Worm (Caenorhabditis elegans) whole organism, L4 larva: Measurements from ENCODE around the gene Y42G9A.2.

Source experiments
- D1046.2 ChIP-seq: fragments of 200-800 bp; sonication (Bioruptor generic); IDR thresholded peaks from 2 replicates; pipeline ENCODE4 v1.3.6; 2022; ENCODE audit warnings: missing genetic modification characterization, missing compliant biosample characterization
- F44E2.7 ChIP-seq: fragments of 200-800 bp; sonication (Bioruptor generic); IDR thresholded peaks from 2 replicates; pipeline ENCODE4 v2.1.2; 2022; ENCODE audit warnings: missing genetic modification characterization, missing compliant biosample characterization
- T20F7.1 ChIP-seq: fragments of 200-800 bp; sonication (Bioruptor generic); optimal IDR thresholded peaks from 2 replicates; lab custom pipeline; 2018; ENCODE audit warnings: mild to moderate bottlenecking, missing genetic modification characterization, missing compliant biosample characterization
- T26A8.4 ChIP-seq: fragments of 200-800 bp; sonication (Bioruptor generic); IDR thresholded peaks from 2 replicates; pipeline ENCODE4 v1.3.6; 2022; ENCODE audit warnings: missing genetic modification characterization, missing compliant biosample characterization
- Y75B8A.6 ChIP-seq: fragments of 200-800 bp; sonication (Bioruptor generic); IDR thresholded peaks from 2 replicates; pipeline ENCODE4 v1.3.6; 2022; ENCODE audit warnings: missing genetic modification reagents, missing genetic modification characterization, missing compliant biosample characterization
- aha-1 ChIP-seq: fragments of 150-350 bp; peaks from one replicate; lab custom pipeline; 2014; ENCODE audit warnings: missing biosample characterization, missing genetic modification characterization
- ama-1 ChIP-seq: fragments of 150-350 bp; optimal IDR thresholded peaks from 2 replicates; lab custom pipeline; 2014; ENCODE audit warnings: inconsistent platforms, mixed read lengths
- arid-1 ChIP-seq: fragments of 200-800 bp; sonication (Bioruptor generic); conservative IDR thresholded peaks from 2 replicates; pipeline ENCODE4 v1.3.6; 2022; ENCODE audit warnings: missing genetic modification reagents, missing genetic modification characterization, missing compliant biosample characterization
- ceh-62 ChIP-seq: sonication (generic microtip); optimal IDR thresholded peaks from 2 replicates; lab custom pipeline; 2017; ENCODE audit warnings: missing biosample characterization, missing genetic modification characterization
- daf-16 ChIP-seq, 3 experiments: sonication (generic microtip); optimal IDR thresholded peaks; 2 replicates each; lab custom pipeline; 2016 to 2017; ENCODE audit warnings: missing genetic modification characterization in 3 of 3, missing genetic modification reagents in 3 of 3, mild to moderate bottlenecking in 2 of 3, missing compliant biosample characterization in 2 of 3, missing biosample characterization in 1 of 3, moderate library complexity in 1 of 3
- dmd-6 ChIP-seq: fragments of 200-800 bp; sonication (Bioruptor generic); IDR thresholded peaks from 2 replicates; pipeline ENCODE4 v1.3.6; 2022; ENCODE audit warnings: missing genetic modification reagents, missing genetic modification characterization, missing compliant biosample characterization
- dpl-1 ChIP-seq: fragments of 150-350 bp; optimal IDR thresholded peaks from 2 replicates; lab custom pipeline; 2014; ENCODE audit warnings: missing biosample characterization, missing genetic modification reagents, missing genetic modification characterization
- dve-1 ChIP-seq: sonication (generic microtip); optimal IDR thresholded peaks from 2 replicates; lab custom pipeline; 2017; ENCODE audit warnings: antibody characterized with exemption, mild to moderate bottlenecking, missing genetic modification characterization, missing compliant biosample characterization; ENCODE audit not compliant: insufficient read depth
- fos-1 ChIP-seq: fragments of 150-350 bp; optimal IDR thresholded peaks from 2 replicates; lab custom pipeline; 2014; ENCODE audit warnings: missing biosample characterization, missing genetic modification characterization
- hlh-11 ChIP-seq: fragments of 200-800 bp; sonication (Bioruptor generic); optimal IDR thresholded peaks from 2 replicates; lab custom pipeline; 2018; ENCODE audit warnings: mild to moderate bottlenecking, missing genetic modification characterization, missing compliant biosample characterization
- hlh-30 ChIP-seq: sonication (generic microtip); optimal IDR thresholded peaks from 2 replicates; lab custom pipeline; 2017; ENCODE audit warnings: antibody characterized with exemption, mild to moderate bottlenecking, missing genetic modification characterization, missing compliant biosample characterization; ENCODE audit not compliant: insufficient read depth
- jun-1 ChIP-seq: fragments of 150-350 bp; optimal IDR thresholded peaks from 2 replicates; lab custom pipeline; 2014; ENCODE audit warnings: missing biosample characterization, missing genetic modification reagents, missing genetic modification characterization
- lin-1 ChIP-seq: fragments of 200-800 bp; sonication (Bioruptor generic); IDR thresholded peaks from 2 replicates; pipeline ENCODE4 v1.3.6; 2022; ENCODE audit warnings: missing genetic modification reagents, missing genetic modification characterization, missing compliant biosample characterization
- lin-15B ChIP-seq: fragments of 150-350 bp; sonication (generic microtip); optimal IDR thresholded peaks from 3 replicates; lab custom pipeline; 2014; ENCODE audit warnings: missing biosample characterization, missing genetic modification characterization
- lin-38 ChIP-seq: fragments of 200-800 bp; sonication (Bioruptor generic); IDR thresholded peaks from 2 replicates; pipeline ENCODE4 v1.3.6; 2022; ENCODE audit warnings: missing genetic modification reagents, missing genetic modification characterization, missing compliant biosample characterization
- lsy-2 ChIP-seq, 2 experiments: fragments of 150-350 bp in 1 of 2; sonication (generic microtip) in 1 of 2; optimal IDR thresholded peaks; 2 replicates each; lab custom pipeline; 2014 to 2017; ENCODE audit warnings: missing biosample characterization in 2 of 2, missing genetic modification characterization in 2 of 2
- madf-5 ChIP-seq, 2 experiments: fragments of 200-800 bp; sonication (Bioruptor generic); IDR thresholded peaks; 2 replicates each; pipeline ENCODE4 v1.3.6; 2022; ENCODE audit warnings: missing compliant biosample characterization in 2 of 2, missing genetic modification characterization in 2 of 2
- madf-9 ChIP-seq: fragments of 200-800 bp; sonication (Bioruptor generic); conservative IDR thresholded peaks from 2 replicates; pipeline ENCODE4 v1.3.6; 2022; ENCODE audit warnings: missing genetic modification reagents, missing genetic modification characterization, missing compliant biosample characterization
- mdl-1 ChIP-seq, 2 experiments: fragments of 150-350 bp in 1 of 2; sonication (generic microtip) in 1 of 2; optimal IDR thresholded peaks; 2 replicates each; lab custom pipeline; 2014 to 2017; ENCODE audit warnings: missing biosample characterization in 2 of 2, missing genetic modification characterization in 2 of 2
- mes-2 ChIP-seq: sonication (generic microtip); optimal IDR thresholded peaks from 2 replicates; lab custom pipeline; 2016; ENCODE audit warnings: missing genotype, mild to moderate bottlenecking, missing genetic modification characterization, missing compliant biosample characterization; ENCODE audit not compliant: poor library complexity, severe bottlenecking
- mxl-2 ChIP-seq: fragments of 200-800 bp; sonication (Bioruptor generic); conservative IDR thresholded peaks from 2 replicates; pipeline ENCODE4 v1.3.6; 2022; ENCODE audit warnings: missing genetic modification reagents, missing genetic modification characterization, missing compliant biosample characterization
- mxl-3 ChIP-seq: fragments of 200-800 bp; sonication (Bioruptor generic); optimal IDR thresholded peaks from 2 replicates; lab custom pipeline; 2018; ENCODE audit warnings: mild to moderate bottlenecking, missing genetic modification characterization, missing compliant biosample characterization
- nhr-102 ChIP-seq: sonication (generic microtip); optimal IDR thresholded peaks from 2 replicates; lab custom pipeline; 2016; ENCODE audit warnings: mild to moderate bottlenecking, missing genetic modification characterization, moderate library complexity, missing compliant biosample characterization
- nhr-11 ChIP-seq: fragments of 150-350 bp; optimal IDR thresholded peaks from 2 replicates; lab custom pipeline; 2014; ENCODE audit warnings: missing biosample characterization, missing genetic modification characterization
- nhr-25 ChIP-seq: sonication (generic microtip); optimal IDR thresholded peaks from 2 replicates; lab custom pipeline; 2017; ENCODE audit warnings: missing genetic modification characterization, mild to moderate bottlenecking, missing compliant biosample characterization, antibody characterized with exemption, moderate library complexity, borderline replicate concordance; ENCODE audit not compliant: insufficient read depth
- nhr-28 ChIP-seq: fragments of 150-350 bp; optimal IDR thresholded peaks from 2 replicates; lab custom pipeline; 2014; ENCODE audit warnings: missing biosample characterization, missing genetic modification characterization
- nhr-41 ChIP-seq: fragments of 200-800 bp; sonication (Bioruptor generic); IDR thresholded peaks from 2 replicates; pipeline ENCODE4 v1.3.6; 2022; ENCODE audit warnings: missing genetic modification reagents, missing genetic modification characterization, missing compliant biosample characterization
- nhr-48 ChIP-seq: sonication (generic microtip); optimal IDR thresholded peaks from 2 replicates; lab custom pipeline; 2016; ENCODE audit warnings: mild to moderate bottlenecking, missing genetic modification characterization, missing compliant biosample characterization
- nhr-76 ChIP-seq: fragments of 150-350 bp; optimal IDR thresholded peaks from 2 replicates; lab custom pipeline; 2014; ENCODE audit warnings: missing biosample characterization, missing genetic modification characterization
- nhr-77 ChIP-seq: fragments of 150-350 bp; optimal IDR thresholded peaks from 2 replicates; lab custom pipeline; 2014; ENCODE audit warnings: missing biosample characterization, missing genetic modification characterization
- php-3 ChIP-seq: fragments of 200-800 bp; sonication (Bioruptor generic); IDR thresholded peaks from 2 replicates; pipeline ENCODE4 v1.3.6; 2022; ENCODE audit warnings: missing genetic modification reagents, missing genetic modification characterization, missing compliant biosample characterization
- pqm-1 ChIP-seq: sonication (generic microtip); optimal IDR thresholded peaks from 2 replicates; lab custom pipeline; 2017; ENCODE audit warnings: missing biosample characterization, missing genetic modification characterization
- sdz-12 ChIP-seq: fragments of 200-800 bp; sonication (Bioruptor generic); optimal IDR thresholded peaks from 2 replicates; lab custom pipeline; 2018; ENCODE audit warnings: mild to moderate bottlenecking, missing genetic modification characterization, missing compliant biosample characterization
- tra-1 ChIP-seq: fragments of 200-800 bp; sonication (Bioruptor generic); IDR thresholded peaks from 2 replicates; pipeline ENCODE4 v1.3.6; 2022; ENCODE audit warnings: missing genetic modification reagents, missing genetic modification characterization, missing compliant biosample characterization
- unc-62 ChIP-seq, 3 experiments: fragments of 150-350 bp in 1 of 3; sonication (generic microtip); optimal IDR thresholded peaks in 2 of 3; peaks in 1 of 3; 1 replicate in 1 of 3; 2 replicates in 2 of 3; lab custom pipeline; 2014 to 2017; ENCODE audit warnings: missing biosample characterization in 3 of 3, missing genetic modification characterization in 3 of 3, missing genetic modification reagents in 3 of 3, missing genotype in 1 of 3
- zfp-2 ChIP-seq: sonication (generic microtip); optimal IDR thresholded peaks from 2 replicates; lab custom pipeline; 2016; ENCODE audit warnings: mild to moderate bottlenecking, missing genetic modification characterization, missing compliant biosample characterization
- zip-11 ChIP-seq: fragments of 200-800 bp; sonication (Bioruptor generic); IDR thresholded peaks from 2 replicates; pipeline ENCODE4 v1.3.6; 2022; ENCODE audit warnings: missing genetic modification characterization, missing compliant biosample characterization

Y42G9A.2 gene

ce11 chrIII:6164253-6164971, 16.4 kb downstream of the Y42G9A.2 start, which contains the start of gene F42A10.9 (continued):
- TF ChIP-seq madf-9 (GFP tag; lab: Robert Waterston, UW) (no peak), dpl-1 (GFP tag; lab: Kevin White, UChicago) (no peak), nhr-41 (GFP tag; lab: Robert Waterston, UW) (no peak), lin-15B (tag; lab: Kevin White, UChicago) (no peak), T26A8.4 (no peak), aha-1 (tag; lab: Kevin White, UChicago) (peak; percentile 76), lin-38 (GFP tag; lab: Robert Waterston, UW) (0 out of 2 replicates have a peak, but pooled peaks have one; percentile 38), pqm-1 (no peak), fos-1 (no peak), hlh-30 (tag; lab: Kevin White, UChicago) (peak; percentile 2), daf-16 (GFP tag; optimal IDR thresholded peaks at IDR 0.05; lab: Kevin White, UChicago) (peak; percentile 5 to 46), daf-16 (tag; optimal IDR thresholded peaks at IDR 0.05; lab: Kevin White, UChicago) (peak; percentile 42), nhr-76 (tag; lab: Kevin White, UChicago) (no peak), mxl-2 (no peak), nhr-77 (tag; lab: Kevin White, UChicago) (no peak), Y75B8A.6 (0 out of 2 replicates have a peak, but pooled peaks have one; percentile 17), zip-11 (no peak), php-3 (GFP tag; lab: Robert Waterston, UW) (peak; percentile 47; the same call in 1 of the 2 replicates), lin-1 (GFP tag; lab: Robert Waterston, UW) (no peak), nhr-102 (tag; lab: Kevin White, UChicago) (no peak), dve-1 (tag; lab: Kevin White, UChicago) (peak; percentile 68), mxl-3 (GFP tag; lab: Kevin White, UChicago) (peak; percentile 20), mes-2 (tag; lab: Kevin White, UChicago) (peak; percentile 28), F44E2.7 (no peak)

- TF ChIP-seq Y75B8A.6 (peak; percentile 63; the same call in 1 of the 2 replicates), sdz-12 (peak; percentile 51), aha-1 (tag; lab: Kevin White, UChicago) (peak; percentile 19), arid-1 (GFP tag; lab: Robert Waterston, UW) (0 out of 2 replicates have a peak, but pooled peaks have one; percentile 38), ceh-62 (tag; lab: Kevin White, UChicago) (no peak)
Measured at ce11 chrIII:6165240-6165639, 17.3 kb downstream of the Y42G9A.2 start.

ce11 chrIII:6166634-6167033, 18.6 kb downstream of the Y42G9A.2 start:
- TF ChIP-seq jun-1 (tag; lab: Kevin White, UChicago) (no peak), unc-62 (GFP tag; optimal IDR thresholded peaks at IDR 0.05 in 1 of 2; lab: Kevin White, UChicago) (peak in 1 of 2 experiments; percentile 63), unc-62 (tag; optimal IDR thresholded peaks at IDR 0.05; lab: Kevin White, UChicago) (no peak), nhr-41 (GFP tag; lab: Robert Waterston, UW) (no peak), madf-5 (GFP tag; IDR thresholded peaks at IDR 0.05; lab: Robert Waterston, UW) (no peak), aha-1 (tag; lab: Kevin White, UChicago) (peak; percentile 92)

- peak; percentile 20 for TF ChIP-seq nhr-11 (tag; lab: Kevin White, UChicago)
- peak; percentile 79 for TF ChIP-seq hlh-11 (tag; lab: Kevin White, UChicago)
- TF ChIP-seq php-3 (GFP tag; lab: Robert Waterston, UW): no peak
- TF ChIP-seq D1046.2: no peak
- TF ChIP-seq nhr-28: peak; percentile 42
- no peak for TF ChIP-seq T20F7.1
- TF ChIP-seq nhr-48 (tag; lab: Kevin White, UChicago): no peak
- TF ChIP-seq lsy-2 (tag; optimal IDR thresholded peaks at IDR 0.05; lab: Kevin White, UChicago): peak in 1 of 2 experiments; percentile 34
- TF ChIP-seq tra-1 (GFP tag; lab: Robert Waterston, UW): no peak
- TF ChIP-seq mdl-1 (tag; optimal IDR thresholded peaks at IDR 0.05; lab: Kevin White, UChicago): peak in 1 of 2 experiments; percentile 37
- TF ChIP-seq zfp-2: no peak
- TF ChIP-seq ama-1 (lab: Kevin White, UChicago): peak; percentile 6
- TF ChIP-seq nhr-25: no peak
- peak; percentile 94 for TF ChIP-seq aha-1 (tag; lab: Kevin White, UChicago)
- peak; percentile 33; the same call in 1 of the 2 replicates for TF ChIP-seq dmd-6 (GFP tag; lab: Robert Waterston, UW)
- peak; percentile 53 for TF ChIP-seq nhr-77 (tag; lab: Kevin White, UChicago)
Measured at ce11 chrIII:6168497-6169227, 20.7 kb downstream of the Y42G9A.2 start, which contains the start of gene efk-1. Gene efk-1, minus strand, starts transcription at chrIII:6168547.
